Fruit fly (Drosophila melanogaster) whole organism, embryonic: ENCODE results near the gene slpr.

Experiments used
- Ada2b ChIP-seq: fragments of 200-800 bp; sonication (Bioruptor generic); IDR thresholded peaks from 2 replicates; pipeline ENCODE4 v1.3.6; 2022; ENCODE audit warnings: missing biosample characterization, missing genetic modification characterization
- Atf-2 ChIP-seq: fragments of 200-800 bp; sonication (Bioruptor generic); optimal IDR thresholded peaks from 2 replicates; lab custom pipeline; 2016; ENCODE audit warnings: missing biosample characterization, missing genetic modification characterization
- Bgb ChIP-seq: fragments of 200-800 bp; sonication (Bioruptor generic); IDR thresholded peaks from 2 replicates; pipeline ENCODE4 v1.3.6; 2022; ENCODE audit warnings: missing biosample characterization, missing genetic modification characterization; ENCODE audit not compliant: partially characterized antibody
- CG11504 ChIP-seq: fragments of 200-800 bp; sonication (Bioruptor generic); optimal IDR thresholded peaks from 3 replicates; lab custom pipeline; 2019; ENCODE audit warnings: missing biosample characterization, mild to moderate bottlenecking, missing genetic modification characterization, moderate library complexity
- CG12219 ChIP-seq: fragments of 200-800 bp; sonication (Bioruptor generic); optimal IDR thresholded peaks from 3 replicates; lab custom pipeline; 2018; ENCODE audit warnings: missing biosample characterization, mild to moderate bottlenecking, missing genetic modification characterization
- CG12236 ChIP-seq: fragments of 200-800 bp; sonication (Bioruptor generic); optimal IDR thresholded peaks from 2 replicates; lab custom pipeline; 2016; ENCODE audit warnings: missing biosample characterization, missing genetic modification characterization
- CG13775 ChIP-seq: fragments of 200-800 bp; sonication (Bioruptor generic); optimal IDR thresholded peaks from 3 replicates; lab custom pipeline; 2017; ENCODE audit warnings: missing biosample characterization, mild to moderate bottlenecking, missing genetic modification characterization
- CG15269 ChIP-seq: fragments of 200-800 bp; sonication (Bioruptor generic); optimal IDR thresholded peaks from 2 replicates; lab custom pipeline; 2018; ENCODE audit warnings: missing biosample characterization, mild to moderate bottlenecking, missing genetic modification characterization, moderate library complexity
- CG15514 ChIP-seq: fragments of 200-800 bp; sonication (Bioruptor generic); optimal IDR thresholded peaks from 3 replicates; lab custom pipeline; 2017; ENCODE audit warnings: missing biosample characterization, missing genetic modification characterization, mild to moderate bottlenecking, moderate library complexity, missing genetic modification reagents
- CG16815 ChIP-seq: fragments of 200-800 bp; sonication (Bioruptor generic); optimal IDR thresholded peaks from 3 replicates; lab custom pipeline; 2017; ENCODE audit warnings: missing biosample characterization, mild to moderate bottlenecking, missing genetic modification characterization
- CG17359 ChIP-seq: fragments of 200-800 bp; sonication (Bioruptor generic); optimal IDR thresholded peaks from 3 replicates; lab custom pipeline; 2018; ENCODE audit warnings: missing biosample characterization, mild to moderate bottlenecking, missing genetic modification characterization, moderate library complexity
- CG17385 ChIP-seq: fragments of 200-800 bp; sonication (Bioruptor generic); optimal IDR thresholded peaks from 3 replicates; lab custom pipeline; 2018; ENCODE audit warnings: missing biosample characterization, mild to moderate bottlenecking, missing genetic modification characterization
- CG18764 ChIP-seq: fragments of 200-800 bp; sonication (Bioruptor generic); optimal IDR thresholded peaks from 3 replicates; lab custom pipeline; 2016; ENCODE audit warnings: missing biosample characterization, missing genetic modification characterization
- CG34422 ChIP-seq: fragments of 200-800 bp; sonication (Bioruptor generic); IDR thresholded peaks from 3 replicates; pipeline ENCODE4 v1.3.6; 2022; ENCODE audit warnings: missing biosample characterization, missing genetic modification characterization
- CG42726 ChIP-seq: fragments of 200-800 bp; sonication (Bioruptor generic); IDR thresholded peaks from 2 replicates; pipeline ENCODE4 v1.3.6; 2022; ENCODE audit warnings: missing biosample characterization, missing genetic modification characterization; ENCODE audit not compliant: partially characterized antibody
- CG43689 ChIP-seq: fragments of 200-800 bp; sonication (Bioruptor generic); IDR thresholded peaks from 2 replicates; pipeline ENCODE4 v1.3.6; 2022; ENCODE audit warnings: missing biosample characterization, missing genetic modification characterization
- CG6765 ChIP-seq: fragments of 200-800 bp; sonication (Bioruptor generic); optimal IDR thresholded peaks from 3 replicates; lab custom pipeline; 2017; ENCODE audit warnings: missing biosample characterization, mild to moderate bottlenecking, missing genetic modification characterization
- CG7963 ChIP-seq: fragments of 200-800 bp; sonication (Bioruptor generic); IDR thresholded peaks from 3 replicates; pipeline ENCODE4 v1.3.6; 2022; ENCODE audit warnings: missing biosample characterization, missing genetic modification characterization; ENCODE audit not compliant: partially characterized antibody
- Dip2 ChIP-seq: fragments of 200-800 bp; sonication (Bioruptor generic); IDR thresholded peaks from 2 replicates; pipeline ENCODE4 v1.3.6; 2022; ENCODE audit warnings: missing biosample characterization, missing genetic modification characterization
- E2f1 ChIP-seq: fragments of 200-800 bp; sonication (Bioruptor generic); IDR thresholded peaks from 2 replicates; pipeline ENCODE4 v1.3.6; 2022; ENCODE audit warnings: missing biosample characterization, missing genetic modification characterization
- Fer1 ChIP-seq: fragments of 200-800 bp; sonication (Bioruptor generic); optimal IDR thresholded peaks from 2 replicates; lab custom pipeline; 2017; ENCODE audit warnings: missing biosample characterization, mild to moderate bottlenecking, missing genetic modification characterization
- Fer2 ChIP-seq: fragments of 200-800 bp; sonication (Bioruptor generic); optimal IDR thresholded peaks from 2 replicates; lab custom pipeline; 2018; ENCODE audit warnings: missing biosample characterization, mild to moderate bottlenecking, missing genetic modification characterization, moderate library complexity
- Hmr ChIP-seq: fragments of 200-800 bp; sonication (Bioruptor generic); optimal IDR thresholded peaks from 3 replicates; lab custom pipeline; 2017; ENCODE audit warnings: mild to moderate bottlenecking, missing biosample characterization, missing genetic modification reagents, missing genetic modification characterization
- Hmx ChIP-seq: fragments of 200-800 bp; sonication (Bioruptor generic); optimal IDR thresholded peaks from 2 replicates; lab custom pipeline; 2016; ENCODE audit warnings: missing biosample characterization, missing genetic modification characterization
- Oli ChIP-seq: fragments of 200-800 bp; sonication (Bioruptor generic); optimal IDR thresholded peaks from 2 replicates; lab custom pipeline; 2018; ENCODE audit warnings: missing biosample characterization, mild to moderate bottlenecking, missing genetic modification characterization, moderate library complexity
- PHDP ChIP-seq: fragments of 200-800 bp; sonication (Bioruptor generic); optimal IDR thresholded peaks from 3 replicates; lab custom pipeline; 2018; ENCODE audit warnings: missing biosample characterization, mild to moderate bottlenecking, missing genetic modification characterization, moderate library complexity
- Tbp ChIP-seq: fragments of >200 bp; optimal IDR thresholded peaks from 2 replicates; lab custom pipeline; 2018; ENCODE audit warnings: missing biosample characterization, missing genetic modification characterization
- amos ChIP-seq: fragments of 200-800 bp; sonication (Bioruptor generic); IDR thresholded peaks from 2 replicates; pipeline ENCODE4 v1.3.6; 2022; ENCODE audit warnings: missing biosample characterization, missing genetic modification characterization; ENCODE audit not compliant: partially characterized antibody
- ase ChIP-seq: fragments of 200-800 bp; sonication (Bioruptor generic); IDR thresholded peaks from 3 replicates; pipeline ENCODE4 v1.3.6; 2022; ENCODE audit warnings: missing biosample characterization, missing genetic modification characterization
- bcd ChIP-seq: fragments of 200-800 bp; sonication (Bioruptor generic); optimal IDR thresholded peaks from 2 replicates; lab custom pipeline; 2017; ENCODE audit warnings: missing biosample characterization, mild to moderate bottlenecking, missing genetic modification characterization
- crp ChIP-seq, 2 experiments: fragments of 200-800 bp; sonication (Bioruptor generic); optimal IDR thresholded peaks; 2 replicates in 1 of 2; 3 replicates in 1 of 2; lab custom pipeline; 2017; ENCODE audit warnings: missing biosample characterization in 2 of 2, missing genetic modification characterization in 2 of 2, mild to moderate bottlenecking in 1 of 2, moderate library complexity in 1 of 2
- cwo ChIP-seq: fragments of 200-800 bp; sonication (Bioruptor generic); optimal IDR thresholded peaks from 3 replicates; lab custom pipeline; 2017; ENCODE audit warnings: missing biosample characterization, missing genetic modification characterization, mild to moderate bottlenecking, moderate library complexity, missing genetic modification reagents
- fd3F ChIP-seq: fragments of 200-800 bp; sonication (Bioruptor generic); optimal IDR thresholded peaks from 2 replicates; lab custom pipeline; 2018; ENCODE audit warnings: missing biosample characterization, mild to moderate bottlenecking, missing genetic modification characterization, moderate library complexity
- gsb ChIP-seq: fragments of 200-800 bp; sonication (Bioruptor generic); IDR thresholded peaks from 2 replicates; pipeline ENCODE4 v1.3.6; 2022; ENCODE audit warnings: missing biosample characterization, missing genetic modification characterization
- knrl ChIP-seq: fragments of 200-800 bp; sonication (Bioruptor generic); IDR thresholded peaks from 3 replicates; pipeline ENCODE4 v1.3.6; 2022; ENCODE audit warnings: missing biosample characterization, missing genetic modification characterization; ENCODE audit not compliant: partially characterized antibody
- lbe ChIP-seq: fragments of 200-800 bp; sonication (Bioruptor generic); optimal IDR thresholded peaks from 2 replicates; lab custom pipeline; 2016; ENCODE audit warnings: missing biosample characterization, mild to moderate bottlenecking, missing genetic modification characterization
- lilli ChIP-seq: fragments of 200-800 bp; sonication (Bioruptor generic); optimal IDR thresholded peaks from 3 replicates; lab custom pipeline; 2016; ENCODE audit warnings: missing biosample characterization, missing genetic modification characterization
- maf-S ChIP-seq: fragments of 200-800 bp; sonication (Bioruptor generic); optimal IDR thresholded peaks from 2 replicates; lab custom pipeline; 2016; ENCODE audit warnings: missing biosample characterization, missing genetic modification characterization
- org-1 ChIP-seq: fragments of 200-800 bp; sonication (Bioruptor generic); optimal IDR thresholded peaks from 2 replicates; lab custom pipeline; 2017; ENCODE audit warnings: missing biosample characterization, missing genetic modification characterization
- pan ChIP-seq, 4 experiments: fragments of >200 bp in 3 of 4; fragments of 200-800 bp in 1 of 4; sonication (Bioruptor generic) in 1 of 4; optimal IDR thresholded peaks in 3 of 4; IDR thresholded peaks in 1 of 4; 2 replicates each; pipeline versions ENCODE4 v1.3.6 to Lab custom; 2017 to 2022; ENCODE audit warnings: missing biosample characterization in 2 of 4, missing genetic modification characterization in 2 of 4, mixed read lengths in 1 of 4
- pho ChIP-seq: fragments of 200-800 bp; sonication (Bioruptor generic); optimal IDR thresholded peaks from 2 replicates; lab custom pipeline; 2016; ENCODE audit warnings: missing biosample characterization, missing genetic modification characterization
- prd ChIP-seq, 3 experiments: fragments of >200 bp in 2 of 3; fragments of 200-800 bp in 1 of 3; sonication (Bioruptor generic) in 1 of 3; optimal IDR thresholded peaks in 2 of 3; IDR thresholded peaks in 1 of 3; 2 replicates in 2 of 3; 3 replicates in 1 of 3; pipeline versions ENCODE4 v1.3.6 to Lab custom; 2017 to 2022; ENCODE audit warnings: missing biosample characterization in 1 of 3, missing genetic modification characterization in 1 of 3
- repo ChIP-seq: fragments of 200-800 bp; sonication (Bioruptor generic); optimal IDR thresholded peaks from 2 replicates; lab custom pipeline; 2016; ENCODE audit warnings: missing biosample characterization, missing genetic modification characterization
- salm ChIP-seq: fragments of 200-800 bp; sonication (Bioruptor generic); optimal IDR thresholded peaks from 2 replicates; lab custom pipeline; 2018; ENCODE audit warnings: missing biosample characterization, mild to moderate bottlenecking, missing genetic modification characterization
- ssp ChIP-seq: fragments of 200-800 bp; sonication (Bioruptor generic); IDR thresholded peaks from 2 replicates; pipeline ENCODE4 v1.3.6; 2022; ENCODE audit warnings: missing biosample characterization, missing genetic modification characterization
- tx ChIP-seq: fragments of 200-800 bp; sonication (Bioruptor generic); optimal IDR thresholded peaks from 2 replicates; lab custom pipeline; 2016; ENCODE audit warnings: missing biosample characterization, missing genetic modification characterization
- unc-4 ChIP-seq: fragments of 200-800 bp; sonication (Bioruptor generic); IDR thresholded peaks from 2 replicates; pipeline ENCODE4 v1.3.6; 2022; ENCODE audit warnings: missing biosample characterization, missing genetic modification characterization; ENCODE audit not compliant: partially characterized antibody

The slpr gene

dm6 chrX:8202724-8203362 is 25.9 kb upstream of the slpr start (continued):
- no peak for TF ChIP-seq unc-4
- no peak for TF ChIP-seq prd (optimal IDR thresholded peaks at IDR 0.05; lab: Kevin White, UChicago)
- peak; percentile 29; the same call in 1 of the 3 replicates for TF ChIP-seq prd (GFP tag; IDR thresholded peaks at IDR 0.05; lab: Robert Waterston, UW)
- TF ChIP-seq CG42726 (GFP tag; lab: Robert Waterston, UW), result no peak
- no peak for TF ChIP-seq amos (GFP tag; lab: Robert Waterston, UW)
- TF ChIP-seq knrl (GFP tag; lab: Robert Waterston, UW), result no peak
- no peak; the same call in 1 of the 2 replicates for TF ChIP-seq E2f1 (GFP tag; lab: Robert Waterston, UW)
- TF ChIP-seq CG17385 (GFP tag; lab: Kevin White, UChicago), result peak; percentile 2
- TF ChIP-seq Hmx (GFP tag; lab: Kevin White, UChicago), result no peak
- TF ChIP-seq CG15514 (GFP tag; lab: Kevin White, UChicago), result no peak
- no peak for TF ChIP-seq CG12236
- TF ChIP-seq PHDP, result peak; percentile 23
- TF ChIP-seq crp (GFP tag; optimal IDR thresholded peaks at IDR 0.05; lab: Kevin White, UChicago), result no peak
- peak; percentile 26 for TF ChIP-seq Fer1
- no peak for TF ChIP-seq tx (GFP tag; lab: Kevin White, UChicago)
- TF ChIP-seq lbe (GFP tag; lab: Kevin White, UChicago), result no peak
- 0 out of 2 replicates have a peak, but pooled peaks have one; percentile 5 for TF ChIP-seq ssp (GFP tag; lab: Robert Waterston, UW)
- TF ChIP-seq CG16815, result no peak
- TF ChIP-seq CG11504 (tag; lab: Kevin White, UChicago), result peak; percentile 67
- TF ChIP-seq bcd (GFP tag; lab: Kevin White, UChicago), result peak; percentile 19
- no peak for TF ChIP-seq ase (GFP tag; lab: Robert Waterston, UW)
- TF ChIP-seq Atf-2 (GFP tag; lab: Kevin White, UChicago), result no peak
- TF ChIP-seq cwo (GFP tag; lab: Kevin White, UChicago), result peak; percentile 43
- TF ChIP-seq pan (optimal IDR thresholded peaks at IDR 0.05; lab: Kevin White, UChicago), result no peak
- peak in 1 of 2 experiments; percentile 57 for TF ChIP-seq pan (GFP tag; optimal IDR thresholded peaks at IDR 0.05 in 1 of 2, IDR thresholded peaks at IDR 0.05 in 1 of 2)
- TF ChIP-seq CG34422 (GFP tag; lab: Robert Waterston, UW), result 0 out of 3 replicates have a peak, but pooled peaks have one; percentile 28
- TF ChIP-seq CG15269 (tag; lab: Kevin White, UChicago), result peak; percentile 19
- no peak for TF ChIP-seq CG7963 (GFP tag; lab: Robert Waterston, UW)
- peak; percentile 4 for TF ChIP-seq CG6765 (GFP tag; lab: Kevin White, UChicago)
- no peak for TF ChIP-seq CG43689 (GFP tag; lab: Robert Waterston, UW)
- no peak for TF ChIP-seq maf-S (GFP tag; lab: Kevin White, UChicago)
- TF ChIP-seq Fer2 (tag; lab: Kevin White, UChicago), result no peak
- TF ChIP-seq gsb, result no peak
- peak; percentile 22 for TF ChIP-seq CG17359 (tag; lab: Kevin White, UChicago)
- TF ChIP-seq repo (GFP tag; lab: Kevin White, UChicago), result no peak
- TF ChIP-seq CG12219 (GFP tag; lab: Kevin White, UChicago), result no peak
- no peak for TF ChIP-seq CG18764 (GFP tag; lab: Kevin White, UChicago)
- peak; percentile 11 for TF ChIP-seq pho (GFP tag; lab: Kevin White, UChicago)
- TF ChIP-seq Oli (tag; lab: Kevin White, UChicago), result peak; percentile 37
- no peak for TF ChIP-seq Dip2 (GFP tag; lab: Robert Waterston, UW)
- TF ChIP-seq org-1 (GFP tag; lab: Kevin White, UChicago), result peak; percentile 25
- TF ChIP-seq Tbp (GFP tag; lab: Kevin White, UChicago), result no peak
- TF ChIP-seq Hmr (GFP tag; lab: Kevin White, UChicago), result peak; percentile 34
- TF ChIP-seq CG13775 (GFP tag; lab: Kevin White, UChicago), result peak; percentile 14
- no peak for TF ChIP-seq Bgb
- no peak for TF ChIP-seq fd3F (GFP tag; lab: Kevin White, UChicago)
- peak; percentile 4 for TF ChIP-seq lilli (GFP tag; lab: Kevin White, UChicago)
- TF ChIP-seq Ada2b (GFP tag; lab: Robert Waterston, UW), result peak; percentile 45; the same call in 1 of the 2 replicates
- no peak for TF ChIP-seq salm (tag; lab: Kevin White, UChicago)
